Fruit fly (Drosophila melanogaster): Measurements from ENCODE around the gene Vps24.
A peak's percentile ranks its signal among the peaks of the same experiment; 100 is the strongest.

Vps24 gene

dm6 chr3R:4333964-4334363, 23.2 kb upstream of the Vps24 start, which contains the start of gene CG9776 (continued):
- TF ChIP-seq CG8478 (optimal IDR thresholded peaks at IDR 0.05) (no peak), lov (optimal IDR thresholded peaks at IDR 0.05) (no peak), lov (GFP tag; IDR thresholded peaks at IDR 0.05) (no peak), grau (tag; optimal IDR thresholded peaks at IDR 0.05) (no peak), MTF-1 (GFP tag; optimal IDR thresholded peaks at IDR 0.05; ENCODE audit: borderline replicate concordance) (no peak), CG6175 (GFP tag; IDR thresholded peaks at IDR 0.05) (no peak), crp (GFP tag; optimal IDR thresholded peaks at IDR 0.05) (peak in 1 of 2 experiments; percentile 37), stc (GFP tag; IDR thresholded peaks at IDR 0.05) (no peak), CG12104 (GFP tag; optimal IDR thresholded peaks at IDR 0.05) (peak; percentile 46), Scr (GFP tag; IDR thresholded peaks at IDR 0.05; ENCODE audit: partially characterized antibody) (peak; percentile 97), nom (GFP tag; optimal IDR thresholded peaks at IDR 0.05) (no peak), CG12659 (GFP tag; optimal IDR thresholded peaks at IDR 0.05) (peak; percentile 82), vfl (GFP tag; optimal IDR thresholded peaks at IDR 0.05) (peak; percentile 44), NC2β (GFP tag; optimal IDR thresholded peaks at IDR 0.05) (peak; percentile 67), D19B (GFP tag; optimal IDR thresholded peaks at IDR 0.05) (peak; percentile 15), CG31365 (tag; optimal IDR thresholded peaks at IDR 0.05) (no peak), pnt (GFP tag; optimal IDR thresholded peaks at IDR 0.05) (peak; percentile 65), CG1233 (GFP tag; optimal IDR thresholded peaks at IDR 0.05) (peak; percentile 37), Hey (tag; optimal IDR thresholded peaks at IDR 0.05) (no peak), CG13296 (GFP tag; optimal IDR thresholded peaks at IDR 0.05) (no peak), Optix (GFP tag; IDR thresholded peaks at IDR 0.05) (peak; percentile 58; the same call in 2 of the 3 replicates), Myb (GFP tag; optimal IDR thresholded peaks at IDR 0.05) (peak; percentile 71), CG2120 (GFP tag; optimal IDR thresholded peaks at IDR 0.05) (peak; percentile 78), CG17385 (GFP tag; optimal IDR thresholded peaks at IDR 0.05) (no peak), pho (GFP tag; optimal IDR thresholded peaks at IDR 0.05) (peak; percentile 73), CG32767 (GFP tag; IDR thresholded peaks at IDR 0.05) (no peak), Doc3 (GFP tag; IDR thresholded peaks at IDR 0.05; ENCODE audit: partially characterized antibody) (peak; percentile 90), CG13624 (GFP tag; optimal IDR thresholded peaks at IDR 0.05) (peak; percentile 54), B-H2 (GFP tag; optimal IDR thresholded peaks at IDR 0.05) (peak; percentile 54), zen2 (GFP tag; IDR thresholded peaks at IDR 0.05; ENCODE audit: partially characterized antibody) (peak; percentile 98), NK7.1 (GFP tag; optimal IDR thresholded peaks at IDR 0.05) (peak; percentile 49), slp2 (GFP tag; optimal IDR thresholded peaks at IDR 0.05) (peak; percentile 67), CG33557 (GFP tag; optimal IDR thresholded peaks at IDR 0.05) (peak; percentile 25), bcd (GFP tag; optimal IDR thresholded peaks at IDR 0.05) (no peak), CG10321 (GFP tag; IDR thresholded peaks at IDR 0.05) (no peak), CG6254 (GFP tag; optimal IDR thresholded peaks at IDR 0.05) (no peak), prd (optimal IDR thresholded peaks at IDR 0.05) (no peak), prd (GFP tag; IDR thresholded peaks at IDR 0.05) (peak; percentile 54; the same call in 2 of the 3 replicates), jing (GFP tag; optimal IDR thresholded peaks at IDR 0.05) (no peak), usp (GFP tag; optimal IDR thresholded peaks at IDR 0.05) (no peak), lilli (GFP tag; optimal IDR thresholded peaks at IDR 0.05) (peak; percentile 73), E2f2 (GFP tag; IDR thresholded peaks at IDR 0.05) (peak; percentile 45), sens (GFP tag) (peak; percentile 91), CG15601 (tag; optimal IDR thresholded peaks at IDR 0.05) (no peak), otp (GFP tag; IDR thresholded peaks at IDR 0.05) (no peak), pb (GFP tag; optimal IDR thresholded peaks at IDR 0.05) (no peak), Adf1 (GFP tag; IDR thresholded peaks at IDR 0.05) (no peak), en (GFP tag; optimal IDR thresholded peaks at IDR 0.05) (no peak), Sry-δ (GFP tag; optimal IDR thresholded peaks at IDR 0.05) (peak; percentile 89), HmgZ (tag; optimal IDR thresholded peaks at IDR 0.05) (peak; percentile 89), Sox102F (GFP tag; optimal IDR thresholded peaks at IDR 0.05) (no peak), CG30020 (tag; optimal IDR thresholded peaks at IDR 0.05) (peak; percentile 98)
